Fruit fly (Drosophila melanogaster) ovary, adult (tissue): ENCODE data around the gene Idh3b.

Experiments used
- CG17801 ChIP-seq: fragments of 200-800 bp; optimal IDR thresholded peaks from 2 replicates; lab custom pipeline; 2019; ENCODE audit warnings: missing biosample characterization, mild to moderate bottlenecking, missing genetic modification characterization, moderate library complexity; ENCODE audit not compliant: partially characterized antibody

Idh3b gene

dm6 chr3R:21991603-21992002 is 27.6 kb downstream of the Idh3b start:
- no peak for TF ChIP-seq CG17801 (GFP tag; lab: Kevin White, UChicago)

- no peak for TF ChIP-seq CG17801 (GFP tag; lab: Kevin White, UChicago)
Measured at dm6 chr3R:21989770-21990169, 29.4 kb downstream of the Idh3b start.

- TF ChIP-seq CG17801 (GFP tag; lab: Kevin White, UChicago): no peak
Measured at dm6 chr3R:21987546-21987945, 31.6 kb downstream of the Idh3b start.

- TF ChIP-seq CG17801 (GFP tag; lab: Kevin White, UChicago): no peak
Measured at dm6 chr3R:21979386-21979785, 39.8 kb downstream of the Idh3b start.

- peak; percentile 10 for TF ChIP-seq CG17801 (GFP tag; lab: Kevin White, UChicago)
Measured at dm6 chr3R:21977784-21978183, 41.4 kb downstream of the Idh3b start.

dm6 chr3R:21976954-21977353 is 42.2 kb downstream of the Idh3b start:
- no peak for TF ChIP-seq CG17801 (GFP tag; lab: Kevin White, UChicago)

dm6 chr3R:21976355-21976858 is 42.8 kb downstream of the Idh3b start:
- no peak for TF ChIP-seq CG17801 (GFP tag; lab: Kevin White, UChicago)

dm6 chr3R:21973029-21973428 is 46.2 kb downstream of the Idh3b start:
- no peak for TF ChIP-seq CG17801 (GFP tag; lab: Kevin White, UChicago)

- peak; percentile 63 for TF ChIP-seq CG17801 (GFP tag; lab: Kevin White, UChicago)
Measured at dm6 chr3R:21972069-21972468, 47.1 kb downstream of the Idh3b start.

- TF ChIP-seq CG17801 (GFP tag; lab: Kevin White, UChicago): no peak
Measured at dm6 chr3R:21971553-21971952, 47.6 kb downstream of the Idh3b start.

dm6 chr3R:21971141-21971540 is 48.0 kb downstream of the Idh3b start:
- no peak for TF ChIP-seq CG17801 (GFP tag; lab: Kevin White, UChicago)

- no peak for TF ChIP-seq CG17801 (GFP tag; lab: Kevin White, UChicago)
Measured at dm6 chr3R:21970538-21971080, 48.6 kb downstream of the Idh3b start.

dm6 chr3R:21969828-21970227 is 49.4 kb downstream of the Idh3b start:
- TF ChIP-seq CG17801 (GFP tag; lab: Kevin White, UChicago): no peak

dm6 chr3R:21967840-21968239 is 51.3 kb downstream of the Idh3b start:
- no peak for TF ChIP-seq CG17801 (GFP tag; lab: Kevin White, UChicago)
